Fruit fly (Drosophila melanogaster): ENCODE results near the gene Cp18.
A peak's percentile ranks its signal among the peaks of the same experiment; 100 is the strongest.

Cp18 gene

DNA sequence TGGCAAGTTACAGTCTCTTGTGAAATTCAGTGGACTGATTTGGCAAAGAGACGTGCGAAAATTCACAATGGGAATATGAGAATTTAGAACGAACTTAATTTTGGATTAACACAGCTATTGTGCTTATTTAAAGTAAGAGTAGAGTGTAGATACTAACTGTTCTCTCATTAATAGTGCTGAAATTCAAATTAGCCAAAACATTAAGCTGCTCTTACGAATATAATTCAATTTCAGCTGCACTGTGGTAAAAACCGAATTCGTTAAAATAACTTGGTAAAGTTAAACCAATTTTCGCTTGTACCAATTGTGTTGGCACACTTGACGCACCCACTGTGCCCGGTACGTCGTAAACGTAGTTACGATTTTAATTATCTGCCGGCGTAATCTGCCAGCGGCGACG lies 41.3 kb downstream of the Cp18 start:
- TF ChIP-seq GATAd (GFP tag; optimal IDR thresholded peaks at IDR 0.05) (no peak), woc (GFP tag; optimal IDR thresholded peaks at IDR 0.05) (no peak), foxo (GFP tag; optimal IDR thresholded peaks at IDR 0.05) (peak in 1 of 2 experiments; percentile 59), Dfd (GFP tag; optimal IDR thresholded peaks at IDR 0.05) (no peak), Hnf4 (GFP tag; optimal IDR thresholded peaks at IDR 0.05) (no peak), Mio (GFP tag; optimal IDR thresholded peaks at IDR 0.05) (no peak), pan (optimal IDR thresholded peaks at IDR 0.05) (no peak), dmrt93B (GFP tag; optimal IDR thresholded peaks at IDR 0.05) (peak; percentile 52), CG32264 (GFP tag; optimal IDR thresholded peaks at IDR 0.05) (peak; percentile 13), Jra (GFP tag; optimal IDR thresholded peaks at IDR 0.05) (no peak), Vsx2 (GFP tag; optimal IDR thresholded peaks at IDR 0.05; ENCODE audit: partially characterized antibody) (no peak), CrebA (GFP tag; optimal IDR thresholded peaks at IDR 0.05; ENCODE audit: borderline replicate concordance) (no peak), sv (GFP tag; optimal IDR thresholded peaks at IDR 0.05) (peak; percentile 19), lola (GFP tag; optimal IDR thresholded peaks at IDR 0.05) (no peak), CG9705 (GFP tag; optimal IDR thresholded peaks at IDR 0.05) (no peak), N (GFP tag; optimal IDR thresholded peaks at IDR 0.05) (no peak), Rel (GFP tag; optimal IDR thresholded peaks at IDR 0.05) (no peak), Rel (tag; optimal IDR thresholded peaks at IDR 0.05) (no peak), Hr83 (GFP tag; optimal IDR thresholded peaks at IDR 0.05; ENCODE audit: poor library complexity, severe bottlenecking) (no peak), br (GFP tag; optimal IDR thresholded peaks at IDR 0.05) (peak; percentile 59), dl (GFP tag; optimal IDR thresholded peaks at IDR 0.05; ENCODE audit: insufficient read depth in 1 of 2, partially characterized antibody in 2 of 2) (no peak), Sp1 (GFP tag; optimal IDR thresholded peaks at IDR 0.05) (peak; percentile 31), rgr (GFP tag; optimal IDR thresholded peaks at IDR 0.05) (peak; percentile 45), tai (GFP tag; optimal IDR thresholded peaks at IDR 0.05) (peak; percentile 6), sage (GFP tag; optimal IDR thresholded peaks at IDR 0.05) (no peak), HLH106 (tag; optimal IDR thresholded peaks at IDR 0.05) (peak; percentile 56), Myc (optimal IDR thresholded peaks at IDR 0.05) (no peak), psq (GFP tag; optimal IDR thresholded peaks at IDR 0.05) (peak; percentile 13), Dif (GFP tag; optimal IDR thresholded peaks at IDR 0.05; ENCODE audit: partially characterized antibody) (no peak), ey (GFP tag; optimal IDR thresholded peaks at IDR 0.05) (peak; percentile 64), Hr78 (GFP tag; optimal IDR thresholded peaks at IDR 0.05) (no peak), h (GFP tag; optimal IDR thresholded peaks at IDR 0.05) (peak; percentile 63), OdsH (GFP tag; optimal IDR thresholded peaks at IDR 0.05) (peak; percentile 53), brk (GFP tag; optimal IDR thresholded peaks at IDR 0.05) (no peak), jim (GFP tag; optimal IDR thresholded peaks at IDR 0.05) (no peak), usp (GFP tag; optimal IDR thresholded peaks at IDR 0.05) (no peak), dsf (GFP tag; optimal IDR thresholded peaks at IDR 0.05; ENCODE audit: borderline replicate concordance) (no peak), fru (GFP tag; optimal IDR thresholded peaks at IDR 0.05) (peak; percentile 65), Abd-B (GFP tag; optimal IDR thresholded peaks at IDR 0.05) (no peak)

DNA sequence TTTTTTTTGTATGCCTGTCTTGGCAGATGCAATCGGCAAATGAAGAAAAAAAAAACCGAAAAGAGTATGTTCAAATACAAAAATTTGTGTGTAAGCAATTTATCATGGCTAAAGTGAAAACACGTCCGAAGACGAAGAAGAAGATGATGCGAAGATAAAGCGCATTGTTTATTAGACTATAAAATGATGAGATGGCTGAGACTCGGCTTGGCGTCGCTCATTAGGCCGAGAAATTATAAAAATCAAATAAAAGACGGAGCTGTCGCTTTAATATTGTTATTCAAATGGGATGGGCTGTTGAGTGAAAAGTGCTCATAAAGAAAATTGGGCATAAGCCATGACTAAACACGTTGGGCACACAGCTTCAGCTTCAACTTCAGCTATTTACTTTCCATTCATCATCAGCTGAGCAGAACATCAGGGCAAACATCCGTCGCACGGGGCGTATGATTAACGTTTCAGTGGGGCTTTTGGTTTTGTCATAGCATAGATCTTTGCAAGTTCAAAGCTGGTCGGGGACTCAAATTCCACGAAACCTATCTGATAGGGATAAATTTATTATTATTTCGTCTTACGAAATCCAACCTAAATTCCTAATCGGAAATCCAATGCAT lies 44.1 kb downstream of the Cp18 start:
- no peak for TF ChIP-seq fru (GFP tag; optimal IDR thresholded peaks at IDR 0.05)
- TF ChIP-seq GATAd (GFP tag; optimal IDR thresholded peaks at IDR 0.05) = no peak
- no peak for TF ChIP-seq dmrt93B (GFP tag; optimal IDR thresholded peaks at IDR 0.05)
- TF ChIP-seq CrebA (GFP tag; optimal IDR thresholded peaks at IDR 0.05; ENCODE audit: borderline replicate concordance) = no peak
- TF ChIP-seq brk (GFP tag; optimal IDR thresholded peaks at IDR 0.05) = no peak
- TF ChIP-seq Hr83 (GFP tag; optimal IDR thresholded peaks at IDR 0.05; ENCODE audit: poor library complexity, severe bottlenecking) = no peak
- no peak for TF ChIP-seq Dfd (GFP tag; optimal IDR thresholded peaks at IDR 0.05)
- no peak for TF ChIP-seq lola (GFP tag; optimal IDR thresholded peaks at IDR 0.05)
- TF ChIP-seq HLH106 (tag; optimal IDR thresholded peaks at IDR 0.05) = no peak
- TF ChIP-seq sv (GFP tag; optimal IDR thresholded peaks at IDR 0.05) = no peak
- no peak for TF ChIP-seq Jra (GFP tag; optimal IDR thresholded peaks at IDR 0.05)
- TF ChIP-seq Dif (GFP tag; optimal IDR thresholded peaks at IDR 0.05; ENCODE audit: partially characterized antibody) = no peak
- TF ChIP-seq Hnf4 (GFP tag; optimal IDR thresholded peaks at IDR 0.05) = no peak
- TF ChIP-seq CG9705 (GFP tag; optimal IDR thresholded peaks at IDR 0.05) = no peak
- no peak for TF ChIP-seq woc (GFP tag; optimal IDR thresholded peaks at IDR 0.05)
- TF ChIP-seq dl (GFP tag; optimal IDR thresholded peaks at IDR 0.05; ENCODE audit: insufficient read depth in 1 of 2, partially characterized antibody in 2 of 2) = no peak
- no peak for TF ChIP-seq Rel (GFP tag; optimal IDR thresholded peaks at IDR 0.05)
- no peak for TF ChIP-seq Rel (tag; optimal IDR thresholded peaks at IDR 0.05)
- TF ChIP-seq h (GFP tag; optimal IDR thresholded peaks at IDR 0.05) = no peak

Measured in whole organism, wandering third instar larva.